Fruit fly (Drosophila melanogaster) whole organism, embryonic: Measurements from ENCODE around the gene vir-1.

Experiments used
- Asciz ChIP-seq: fragments of 200-800 bp; sonication (Bioruptor generic); optimal IDR thresholded peaks from 2 replicates; lab custom pipeline; 2017; ENCODE audit warnings: missing biosample characterization, mild to moderate bottlenecking, missing genetic modification characterization, missing genetic modification reagents
- Atf-2 ChIP-seq: fragments of 200-800 bp; sonication (Bioruptor generic); optimal IDR thresholded peaks from 2 replicates; lab custom pipeline; 2016; ENCODE audit warnings: missing biosample characterization, missing genetic modification characterization
- CG10209 ChIP-seq: fragments of 200-800 bp; sonication (Bioruptor generic); optimal IDR thresholded peaks from 3 replicates; lab custom pipeline; 2017; ENCODE audit warnings: missing biosample characterization, mild to moderate bottlenecking, missing genetic modification characterization, missing genetic modification reagents
- CG10431 ChIP-seq: fragments of 200-800 bp; sonication (Bioruptor generic); optimal IDR thresholded peaks from 3 replicates; lab custom pipeline; 2018; ENCODE audit warnings: missing biosample characterization, mild to moderate bottlenecking, missing genetic modification characterization
- CG10543 ChIP-seq: fragments of 200-800 bp; sonication (Bioruptor generic); optimal IDR thresholded peaks from 3 replicates; lab custom pipeline; 2017; ENCODE audit warnings: missing biosample characterization, mild to moderate bottlenecking, missing genetic modification characterization, moderate library complexity
- CG12071 ChIP-seq: fragments of 200-800 bp; sonication (Bioruptor generic); optimal IDR thresholded peaks from 3 replicates; lab custom pipeline; 2018; ENCODE audit warnings: missing biosample characterization, mild to moderate bottlenecking, missing genetic modification characterization
- CG1233 ChIP-seq: fragments of 200-800 bp; sonication (Bioruptor generic); optimal IDR thresholded peaks from 4 replicates; lab custom pipeline; 2018; ENCODE audit warnings: missing biosample characterization, mild to moderate bottlenecking, missing genetic modification characterization
- CG12659 ChIP-seq: fragments of 200-800 bp; sonication (Bioruptor generic); optimal IDR thresholded peaks from 3 replicates; lab custom pipeline; 2017; ENCODE audit warnings: mild to moderate bottlenecking, missing biosample characterization, missing genetic modification reagents, missing genetic modification characterization
- CG13296 ChIP-seq: fragments of 200-800 bp; sonication (Bioruptor generic); optimal IDR thresholded peaks from 3 replicates; lab custom pipeline; 2018; ENCODE audit warnings: missing biosample characterization, mild to moderate bottlenecking, missing genetic modification characterization
- CG15011 ChIP-seq: fragments of 200-800 bp; sonication (Bioruptor generic); optimal IDR thresholded peaks from 3 replicates; lab custom pipeline; 2018; ENCODE audit warnings: missing biosample characterization, mild to moderate bottlenecking, missing genetic modification characterization
- CG15601 ChIP-seq: fragments of 200-800 bp; sonication (Bioruptor generic); optimal IDR thresholded peaks from 3 replicates; lab custom pipeline; 2019; ENCODE audit warnings: missing biosample characterization, mild to moderate bottlenecking, missing genetic modification characterization, moderate library complexity
- CG17359 ChIP-seq: fragments of 200-800 bp; sonication (Bioruptor generic); optimal IDR thresholded peaks from 3 replicates; lab custom pipeline; 2018; ENCODE audit warnings: missing biosample characterization, mild to moderate bottlenecking, missing genetic modification characterization, moderate library complexity
- CG1792 ChIP-seq: fragments of 200-800 bp; sonication (Bioruptor generic); optimal IDR thresholded peaks from 2 replicates; lab custom pipeline; 2016; ENCODE audit warnings: missing biosample characterization, missing genetic modification characterization
- CG18619 ChIP-seq: fragments of 200-800 bp; sonication (Bioruptor generic); optimal IDR thresholded peaks from 3 replicates; lab custom pipeline; 2017; ENCODE audit warnings: missing biosample characterization, mild to moderate bottlenecking, missing genetic modification characterization
- CG31365 ChIP-seq: fragments of 200-800 bp; sonication (Bioruptor generic); optimal IDR thresholded peaks from 2 replicates; lab custom pipeline; 2018; ENCODE audit warnings: missing biosample characterization, mild to moderate bottlenecking, missing genetic modification characterization
- CG3281 ChIP-seq: fragments of 200-800 bp; sonication (Bioruptor generic); optimal IDR thresholded peaks from 3 replicates; lab custom pipeline; 2017; ENCODE audit warnings: missing biosample characterization, mild to moderate bottlenecking, missing genetic modification characterization
- CG3407 ChIP-seq: fragments of 200-800 bp; sonication (Bioruptor generic); optimal IDR thresholded peaks from 2 replicates; lab custom pipeline; 2018; ENCODE audit warnings: missing biosample characterization, mild to moderate bottlenecking, missing genetic modification characterization
- CG4854 ChIP-seq: fragments of 200-800 bp; sonication (Bioruptor generic); optimal IDR thresholded peaks from 2 replicates; lab custom pipeline; 2016; ENCODE audit warnings: missing biosample characterization, missing genetic modification characterization, inconsistent platforms
- CG6254 ChIP-seq: fragments of 200-800 bp; sonication (Bioruptor generic); optimal IDR thresholded peaks from 3 replicates; lab custom pipeline; 2017; ENCODE audit warnings: mild to moderate bottlenecking, missing biosample characterization, missing genetic modification reagents, missing genetic modification characterization
- CG6683 ChIP-seq: fragments of 200-800 bp; sonication (Bioruptor generic); optimal IDR thresholded peaks from 2 replicates; lab custom pipeline; 2017; ENCODE audit warnings: missing biosample characterization, mild to moderate bottlenecking, missing genetic modification characterization, missing genetic modification reagents
- CG9797 ChIP-seq: fragments of 200-800 bp; sonication (Bioruptor generic); optimal IDR thresholded peaks from 3 replicates; lab custom pipeline; 2018; ENCODE audit warnings: missing biosample characterization, mild to moderate bottlenecking, missing genetic modification characterization
- CG9817 ChIP-seq: fragments of 200-800 bp; sonication (Bioruptor generic); optimal IDR thresholded peaks from 2 replicates; lab custom pipeline; 2018; ENCODE audit warnings: missing biosample characterization, mild to moderate bottlenecking, missing genetic modification characterization, moderate library complexity
- CHES-1-like ChIP-seq: fragments of 200-800 bp; sonication (Bioruptor generic); optimal IDR thresholded peaks from 2 replicates; lab custom pipeline; 2016; ENCODE audit warnings: missing biosample characterization, missing genetic modification characterization
- H2.0 ChIP-seq: fragments of 200-800 bp; sonication (Bioruptor generic); IDR thresholded peaks from 2 replicates; pipeline ENCODE4 v1.3.6; 2022; ENCODE audit warnings: missing biosample characterization, missing genetic modification characterization
- HLH3B ChIP-seq: fragments of 200-800 bp; sonication (Bioruptor generic); IDR thresholded peaks from 2 replicates; pipeline ENCODE4 v1.3.6; 2022; ENCODE audit warnings: missing biosample characterization, missing genetic modification characterization
- HmgD ChIP-seq: fragments of 200-800 bp; sonication (Bioruptor generic); optimal IDR thresholded peaks from 3 replicates; lab custom pipeline; 2016; ENCODE audit warnings: missing biosample characterization, missing genetic modification characterization
- Hmr ChIP-seq: fragments of 200-800 bp; sonication (Bioruptor generic); optimal IDR thresholded peaks from 3 replicates; lab custom pipeline; 2017; ENCODE audit warnings: mild to moderate bottlenecking, missing biosample characterization, missing genetic modification reagents, missing genetic modification characterization
- Jarid2 ChIP-seq: fragments of 200-800 bp; sonication (Bioruptor generic); optimal IDR thresholded peaks from 3 replicates; lab custom pipeline; 2017; ENCODE audit warnings: mild to moderate bottlenecking, missing biosample characterization, missing genetic modification reagents, missing genetic modification characterization
- PHDP ChIP-seq: fragments of 200-800 bp; sonication (Bioruptor generic); optimal IDR thresholded peaks from 3 replicates; lab custom pipeline; 2018; ENCODE audit warnings: missing biosample characterization, mild to moderate bottlenecking, missing genetic modification characterization, moderate library complexity
- Poxn ChIP-seq: fragments of 200-800 bp; sonication (Bioruptor generic); IDR thresholded peaks from 2 replicates; pipeline ENCODE4 v1.3.6; 2022; ENCODE audit warnings: missing biosample characterization, missing genetic modification characterization
- Vsx1 ChIP-seq: fragments of 200-800 bp; sonication (Bioruptor generic); optimal IDR thresholded peaks from 2 replicates; lab custom pipeline; 2017; ENCODE audit warnings: missing biosample characterization, mild to moderate bottlenecking, missing genetic modification characterization, missing genetic modification reagents
- Xbp1 ChIP-seq: fragments of 200-800 bp; sonication (Bioruptor generic); optimal IDR thresholded peaks from 3 replicates; lab custom pipeline; 2016; ENCODE audit warnings: missing biosample characterization, mild to moderate bottlenecking, missing genetic modification characterization
- Xrp1 ChIP-seq: fragments of 200-800 bp; sonication (Bioruptor generic); IDR thresholded peaks from 2 replicates; pipeline ENCODE4 v1.3.6; 2022; ENCODE audit warnings: missing biosample characterization, missing genetic modification characterization
- aop ChIP-seq: fragments of 200-800 bp; sonication (Bioruptor generic); IDR thresholded peaks from 2 replicates; pipeline ENCODE4 v1.3.6; 2022; ENCODE audit warnings: missing biosample characterization, missing genetic modification characterization
- bcd ChIP-seq: fragments of 200-800 bp; sonication (Bioruptor generic); optimal IDR thresholded peaks from 2 replicates; lab custom pipeline; 2017; ENCODE audit warnings: missing biosample characterization, mild to moderate bottlenecking, missing genetic modification characterization
- disco-r ChIP-seq: fragments of 200-800 bp; sonication (Bioruptor generic); optimal IDR thresholded peaks from 2 replicates; lab custom pipeline; 2016; ENCODE audit warnings: missing biosample characterization, missing genetic modification characterization
- fd64A ChIP-seq: fragments of 200-800 bp; sonication (Bioruptor generic); optimal IDR thresholded peaks from 3 replicates; lab custom pipeline; 2018; ENCODE audit warnings: missing biosample characterization, mild to moderate bottlenecking, missing genetic modification characterization
- gem ChIP-seq: fragments of 200-800 bp; sonication (Bioruptor generic); optimal IDR thresholded peaks from 2 replicates; lab custom pipeline; 2019; ENCODE audit warnings: missing biosample characterization, mild to moderate bottlenecking, missing genetic modification characterization, moderate library complexity
- grau ChIP-seq: fragments of 200-800 bp; optimal IDR thresholded peaks from 3 replicates; lab custom pipeline; 2019; ENCODE audit warnings: missing biosample characterization, mild to moderate bottlenecking, missing genetic modification characterization, moderate library complexity
- gsb-n ChIP-seq: fragments of 200-800 bp; sonication (Bioruptor generic); optimal IDR thresholded peaks from 3 replicates; lab custom pipeline; 2018; ENCODE audit warnings: missing biosample characterization, mild to moderate bottlenecking, missing genetic modification characterization
- hb ChIP-seq: fragments of 200-800 bp; sonication (Bioruptor generic); IDR thresholded peaks from 3 replicates; pipeline ENCODE4 v1.3.6; 2022; ENCODE audit warnings: missing biosample characterization, missing genetic modification characterization; ENCODE audit not compliant: partially characterized antibody
- her ChIP-seq: fragments of 200-800 bp; sonication (Bioruptor generic); optimal IDR thresholded peaks from 2 replicates; lab custom pipeline; 2016; ENCODE audit warnings: missing biosample characterization, missing genetic modification characterization
- insv ChIP-seq, 2 experiments: fragments of 200-800 bp; sonication (Bioruptor generic); optimal IDR thresholded peaks; 3 replicates each; lab custom pipeline; 2016 to 2018; ENCODE audit warnings: missing biosample characterization in 2 of 2, missing genetic modification characterization in 2 of 2
- lab ChIP-seq: fragments of 200-800 bp; sonication (Bioruptor generic); optimal IDR thresholded peaks from 3 replicates; lab custom pipeline; 2017; ENCODE audit warnings: missing biosample characterization, missing genetic modification characterization, mild to moderate bottlenecking, moderate library complexity, missing genetic modification reagents
- org-1 ChIP-seq: fragments of 200-800 bp; sonication (Bioruptor generic); optimal IDR thresholded peaks from 2 replicates; lab custom pipeline; 2017; ENCODE audit warnings: missing biosample characterization, missing genetic modification characterization
- pan ChIP-seq, 4 experiments: fragments of >200 bp in 3 of 4; fragments of 200-800 bp in 1 of 4; sonication (Bioruptor generic) in 1 of 4; optimal IDR thresholded peaks in 3 of 4; IDR thresholded peaks in 1 of 4; 2 replicates each; pipeline versions ENCODE4 v1.3.6 to Lab custom; 2017 to 2022; ENCODE audit warnings: missing biosample characterization in 2 of 4, missing genetic modification characterization in 2 of 4, mixed read lengths in 1 of 4
- repo ChIP-seq: fragments of 200-800 bp; sonication (Bioruptor generic); optimal IDR thresholded peaks from 2 replicates; lab custom pipeline; 2016; ENCODE audit warnings: missing biosample characterization, missing genetic modification characterization
- row ChIP-seq: fragments of 200-800 bp; sonication (Bioruptor generic); IDR thresholded peaks from 3 replicates; pipeline ENCODE4 v1.3.6; 2022; ENCODE audit warnings: missing biosample characterization, missing genetic modification characterization
- sd ChIP-seq: fragments of 200-800 bp; sonication (Bioruptor generic); optimal IDR thresholded peaks from 3 replicates; lab custom pipeline; 2018; ENCODE audit warnings: missing biosample characterization, mild to moderate bottlenecking, missing genetic modification characterization, moderate library complexity

Gene vir-1

DNA sequence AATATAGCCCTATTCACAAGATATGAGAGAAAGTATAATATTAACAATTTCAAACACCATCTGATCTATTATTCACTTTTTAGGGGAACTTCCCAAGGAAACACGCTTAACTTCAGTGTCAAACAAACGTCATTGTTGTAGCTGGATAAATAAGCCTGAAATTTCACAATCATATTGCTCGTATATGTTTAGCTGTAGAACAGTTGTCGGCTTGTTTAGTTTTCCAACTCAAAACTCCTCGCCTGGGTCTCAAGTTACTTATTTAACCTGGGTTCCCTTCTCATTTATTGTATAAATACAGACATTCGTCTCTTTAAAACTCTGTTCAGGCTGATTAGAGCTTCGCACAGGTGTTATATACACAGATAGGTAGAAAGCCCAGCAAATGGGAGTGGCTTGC lies 50.8 kb downstream of the vir-1 start (continued):
- TF ChIP-seq CG9817 (peak; percentile 19), insv (GFP tag; optimal IDR thresholded peaks at IDR 0.05; lab: Kevin White, UChicago) (peak in 1 of 2 experiments; percentile 7), Jarid2 (GFP tag; lab: Kevin White, UChicago) (peak; percentile 7), fd64A (GFP tag; lab: Kevin White, UChicago) (peak; percentile 25), CG13296 (GFP tag; lab: Kevin White, UChicago) (peak; percentile 44), CG3281 (peak; percentile 60), CHES-1-like (peak; percentile 23), pan (optimal IDR thresholded peaks at IDR 0.05; lab: Kevin White, UChicago) (no peak), pan (GFP tag; optimal IDR thresholded peaks at IDR 0.05 in 1 of 2, IDR thresholded peaks at IDR 0.05 in 1 of 2) (no peak), Asciz (GFP tag; lab: Kevin White, UChicago) (peak; percentile 35), her (GFP tag; lab: Kevin White, UChicago) (peak; percentile 37), repo (GFP tag; lab: Kevin White, UChicago) (no peak), Poxn (GFP tag; lab: Robert Waterston, UW) (no peak), CG6683 (GFP tag; lab: Kevin White, UChicago) (peak; percentile 38), CG10431 (GFP tag; lab: Kevin White, UChicago) (peak; percentile 3), lab (GFP tag; lab: Kevin White, UChicago) (peak; percentile 83), row (GFP tag; lab: Robert Waterston, UW) (no peak), gsb-n (tag; lab: Kevin White, UChicago) (peak; percentile 3), disco-r (GFP tag; lab: Kevin White, UChicago) (peak; percentile 26), Atf-2 (GFP tag; lab: Kevin White, UChicago) (peak; percentile 8), CG10209 (peak; percentile 51), CG17359 (tag; lab: Kevin White, UChicago) (peak; percentile 35), CG6254 (no peak), H2.0 (no peak), Vsx1 (GFP tag; lab: Kevin White, UChicago) (peak; percentile 58), bcd (GFP tag; lab: Kevin White, UChicago) (peak; percentile 12), HLH3B (GFP tag; lab: Robert Waterston, UW) (peak; percentile 43; the same call in 1 of the 2 replicates), sd (tag; lab: Kevin White, UChicago) (peak; percentile 3), CG18619 (GFP tag; lab: Kevin White, UChicago) (peak; percentile 29), CG4854 (GFP tag; lab: Kevin White, UChicago) (peak; percentile 42), CG1233 (GFP tag; lab: Kevin White, UChicago) (peak; percentile 43), CG12071 (GFP tag; lab: Kevin White, UChicago) (peak; percentile 43), org-1 (GFP tag; lab: Kevin White, UChicago) (peak; percentile 7), hb (GFP tag; lab: Robert Waterston, UW) (no peak), CG10543 (GFP tag; lab: Kevin White, UChicago) (peak; percentile 35), PHDP (peak; percentile 54), gem (tag; lab: Kevin White, UChicago) (peak; percentile 37), aop (GFP tag; lab: Robert Waterston, UW) (no peak), Xrp1 (GFP tag; lab: Robert Waterston, UW) (peak; percentile 43; the same call in 1 of the 2 replicates), CG12659 (GFP tag; lab: Kevin White, UChicago) (peak; percentile 9), HmgD (GFP tag; lab: Kevin White, UChicago) (no peak), CG3407 (GFP tag; lab: Kevin White, UChicago) (peak; percentile 9), CG1792 (GFP tag; lab: Kevin White, UChicago) (peak; percentile 13), Xbp1 (GFP tag; lab: Kevin White, UChicago) (no peak), grau (tag; lab: Kevin White, UChicago) (peak; percentile 6), CG15011 (peak; percentile 46), CG31365 (tag; lab: Kevin White, UChicago) (peak; percentile 40), CG9797 (GFP tag; lab: Kevin White, UChicago) (no peak), Hmr (GFP tag; lab: Kevin White, UChicago) (peak; percentile 79), CG15601 (tag; lab: Kevin White, UChicago) (peak; percentile 58)
